Worm (Caenorhabditis elegans) whole organism, mixed stage, embryonic: ENCODE data around the gene F48F7.6.

Source experiments
- blmp-1 ChIP-seq: fragments of 150-350 bp; optimal IDR thresholded peaks from 2 replicates; lab custom pipeline; 2014; ENCODE audit warnings: missing biosample characterization, missing genetic modification characterization
- elt-3 ChIP-seq: fragments of 150-350 bp; optimal IDR thresholded peaks from 2 replicates; lab custom pipeline; 2014; ENCODE audit warnings: missing biosample characterization, missing genetic modification characterization
- lin-13 ChIP-seq: fragments of 150-350 bp; optimal IDR thresholded peaks from 2 replicates; lab custom pipeline; 2014; ENCODE audit warnings: missing biosample characterization, missing genetic modification characterization
- lsy-2 ChIP-seq: fragments of 150-350 bp; optimal IDR thresholded peaks from 2 replicates; lab custom pipeline; 2014; ENCODE audit warnings: missing biosample characterization, missing genetic modification characterization
- mep-1 ChIP-seq: fragments of 150-350 bp; optimal IDR thresholded peaks from 2 replicates; lab custom pipeline; 2017; ENCODE audit warnings: missing biosample characterization, missing genetic modification reagents, missing genetic modification characterization, inconsistent platforms
- nhr-12 ChIP-seq: fragments of 150-350 bp; optimal IDR thresholded peaks from 2 replicates; lab custom pipeline; 2014; ENCODE audit warnings: missing biosample characterization, missing genetic modification characterization

DNA sequence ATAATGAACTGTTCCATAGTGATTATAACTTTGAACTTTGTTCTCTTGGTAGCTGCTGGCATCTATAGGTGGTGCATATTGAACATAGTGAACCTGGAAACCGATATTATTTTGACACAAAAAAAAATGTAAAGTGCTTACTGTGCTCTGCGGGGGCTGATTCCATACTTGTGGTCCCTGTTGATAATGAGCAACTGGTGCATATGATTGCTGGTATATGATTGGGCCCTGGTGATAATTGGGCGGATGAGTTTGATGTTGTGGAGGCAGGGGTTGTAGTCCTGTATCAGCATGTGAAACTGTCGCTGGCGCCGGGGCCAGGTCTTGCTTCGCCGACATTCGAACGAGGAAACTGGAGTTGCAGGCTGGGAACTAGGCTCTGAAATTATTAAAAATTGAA is 9.3 kb upstream of the F48F7.6 start, which contains the start of gene pqn-39:
- no peak for TF ChIP-seq blmp-1 (tag; lab: Kevin White, UChicago)
- TF ChIP-seq lin-13 (tag; lab: Kevin White, UChicago): no peak
- TF ChIP-seq nhr-12: no peak
- no peak for TF ChIP-seq lsy-2 (tag; lab: Kevin White, UChicago)
- TF ChIP-seq elt-3 (tag; lab: Kevin White, UChicago): no peak
- TF ChIP-seq mep-1 (tag; lab: Kevin White, UChicago): no peak
